Worm (Caenorhabditis elegans): ENCODE results near the gene pmk-1.

- TF ChIP-seq ama-1 (optimal IDR thresholded peaks at IDR 0.05) (no peak), elt-2 (tag; optimal IDR thresholded peaks at IDR 0.05) (no peak), fkh-6 (tag; optimal IDR thresholded peaks at IDR 0.05) (no peak), hlh-15 (tag; optimal IDR thresholded peaks at IDR 0.05) (no peak), pqm-1 (tag; optimal IDR thresholded peaks at IDR 0.05) (no peak), tbx-2 (tag; optimal IDR thresholded peaks at IDR 0.05) (no peak), nhr-232 (tag; optimal IDR thresholded peaks at IDR 0.05) (no peak), nfya-1 (tag; optimal IDR thresholded peaks at IDR 0.05) (no peak), unc-86 (tag; optimal IDR thresholded peaks at IDR 0.05) (no peak), sdc-2 (tag; optimal IDR thresholded peaks at IDR 0.05) (no peak)
Measured at ce11 chrIV:8181404-8181803, 32.8 kb downstream of the pmk-1 start.
